Fruit fly (Drosophila melanogaster): Measurements from ENCODE around the gene fd102C.

dm6 chr4:852339-852738, 8.0 kb upstream of the fd102C start:
- TF ChIP-seq Crg-1 (GFP tag; optimal IDR thresholded peaks at IDR 0.05) (no peak), pad (GFP tag; optimal IDR thresholded peaks at IDR 0.05) (no peak), toe (GFP tag; optimal IDR thresholded peaks at IDR 0.05) (no peak), tj (GFP tag; optimal IDR thresholded peaks at IDR 0.05) (no peak)

Measured in whole organism, adult.